Worm (Caenorhabditis elegans) whole organism, late embryonic: ENCODE measurements around the gene C35B1.4.

Experiments used
- C08G9.2 ChIP-seq: sonication (generic microtip); optimal IDR thresholded peaks from 2 replicates; lab custom pipeline; 2016; ENCODE audit warnings: mild to moderate bottlenecking, missing genetic modification characterization, moderate library complexity, missing compliant biosample characterization
- Y22D7AL.16 ChIP-seq: sonication (generic microtip); optimal IDR thresholded peaks from 2 replicates; lab custom pipeline; 2016; ENCODE audit warnings: missing genetic modification characterization, missing compliant biosample characterization
- rnt-1 ChIP-seq: sonication (generic microtip); optimal IDR thresholded peaks from 2 replicates; lab custom pipeline; 2016; ENCODE audit warnings: missing genetic modification characterization, missing compliant biosample characterization
- sox-4 ChIP-seq: sonication (generic microtip); optimal IDR thresholded peaks from 2 replicates; lab custom pipeline; 2017; ENCODE audit warnings: mild to moderate bottlenecking, missing genetic modification characterization, inconsistent platforms, missing compliant biosample characterization

- TF ChIP-seq C08G9.2: no peak
- no peak for TF ChIP-seq rnt-1 (tag; lab: Kevin White, UChicago)
- no peak for TF ChIP-seq Y22D7AL.16 (tag; lab: Kevin White, UChicago)
- no peak for TF ChIP-seq sox-4 (tag; lab: Kevin White, UChicago)
These were observed 17.3 kb downstream of the C35B1.4 start for ce11 chrIV:4096940-4097339.
